Worm (Caenorhabditis elegans) whole organism, young adult: ENCODE results near the gene hpo-6.
"Not testable (repeated sequence)": the region's sequence is repeated elsewhere in the genome, so short reads cannot be mapped to it uniquely, and the experiment has no call there.

ENCODE experiments used
- B0035.1 ChIP-seq: sonication (generic microtip); optimal IDR thresholded peaks from 2 replicates; lab custom pipeline; 2016; ENCODE audit warnings: missing genetic modification characterization, mild to moderate bottlenecking, missing compliant biosample characterization, missing genotype, missing genetic modification reagents
- F33H1.4 ChIP-seq: fragments of 200-800 bp; sonication (Bioruptor generic); IDR thresholded peaks from 2 replicates; pipeline ENCODE4 v1.3.6; 2022; ENCODE audit warnings: missing genetic modification reagents, missing genetic modification characterization, missing compliant biosample characterization
- F55B11.4 ChIP-seq: sonication (generic microtip); optimal IDR thresholded peaks from 2 replicates; lab custom pipeline; 2016; ENCODE audit warnings: missing compliant biosample characterization, missing genetic modification characterization, borderline replicate concordance; ENCODE audit not compliant: insufficient read depth
- T07F8.4 ChIP-seq: sonication (generic microtip); optimal IDR thresholded peaks from 2 replicates; lab custom pipeline; 2016; ENCODE audit warnings: mild to moderate bottlenecking, missing genetic modification characterization, moderate library complexity, missing compliant biosample characterization
- T26A5.8 ChIP-seq: sonication (generic microtip); optimal IDR thresholded peaks from 2 replicates; lab custom pipeline; 2016; ENCODE audit warnings: missing genetic modification characterization, missing compliant biosample characterization
- Y53F4B.3 ChIP-seq: fragments of 200-800 bp; sonication (Bioruptor generic); IDR thresholded peaks from 2 replicates; pipeline ENCODE4 v1.3.6; 2022; ENCODE audit warnings: missing genetic modification reagents, missing genetic modification characterization, missing compliant biosample characterization
- Y56A3A.18 ChIP-seq: fragments of 200-800 bp; sonication (Bioruptor generic); IDR thresholded peaks from 2 replicates; pipeline ENCODE4 v1.3.6; 2022; ENCODE audit warnings: missing genetic modification reagents, missing genetic modification characterization, missing compliant biosample characterization
- attf-3 ChIP-seq: fragments of 200-800 bp; sonication (Bioruptor generic); conservative IDR thresholded peaks from 2 replicates; pipeline ENCODE4 v1.3.6; 2022; ENCODE audit warnings: missing genetic modification reagents, missing genetic modification characterization, missing compliant biosample characterization
- attf-6 ChIP-seq: fragments of 200-800 bp; sonication (Bioruptor generic); IDR thresholded peaks from 2 replicates; pipeline ENCODE4 v1.3.6; 2022; ENCODE audit warnings: missing genetic modification reagents, missing genetic modification characterization, missing compliant biosample characterization
- ccch-3 ChIP-seq: fragments of 200-800 bp; sonication (Bioruptor generic); optimal IDR thresholded peaks from 2 replicates; lab custom pipeline; 2018; ENCODE audit warnings: mild to moderate bottlenecking, missing genetic modification characterization, missing compliant biosample characterization
- ceh-27 ChIP-seq: fragments of 200-800 bp; sonication (Bioruptor generic); optimal IDR thresholded peaks from 2 replicates; lab custom pipeline; 2018; ENCODE audit warnings: mild to moderate bottlenecking, missing genetic modification characterization, moderate library complexity, missing compliant biosample characterization
- chd-7 ChIP-seq: sonication (generic microtip); optimal IDR thresholded peaks from 2 replicates; lab custom pipeline; 2016; ENCODE audit warnings: mild to moderate bottlenecking, missing genetic modification characterization, moderate library complexity, missing compliant biosample characterization
- dox-1 ChIP-seq: fragments of 200-800 bp; sonication (Bioruptor generic); IDR thresholded peaks from 2 replicates; pipeline ENCODE4 v1.3.6; 2022; ENCODE audit warnings: missing genetic modification reagents, missing genetic modification characterization, missing compliant biosample characterization
- egl-18 ChIP-seq: fragments of 200-800 bp; sonication (Bioruptor generic); IDR thresholded peaks from 2 replicates; pipeline ENCODE4 v1.3.6; 2022; ENCODE audit warnings: missing genetic modification reagents, missing genetic modification characterization, missing compliant biosample characterization
- egrh-3 ChIP-seq: fragments of 200-800 bp; sonication (Bioruptor generic); IDR thresholded peaks from 2 replicates; pipeline ENCODE4 v1.3.6; 2022; ENCODE audit warnings: missing genetic modification reagents, missing genetic modification characterization, missing compliant biosample characterization
- ekl-4 ChIP-seq: fragments of 200-800 bp; sonication (Bioruptor generic); IDR thresholded peaks from 2 replicates; pipeline ENCODE4 v1.3.6; 2022; ENCODE audit warnings: missing genetic modification reagents, missing genetic modification characterization, missing compliant biosample characterization
- hlh-12 ChIP-seq: sonication (generic microtip); optimal IDR thresholded peaks from 2 replicates; lab custom pipeline; 2016; ENCODE audit warnings: missing genetic modification characterization, missing compliant biosample characterization
- let-526 ChIP-seq: fragments of 200-800 bp; sonication (Bioruptor generic); IDR thresholded peaks from 2 replicates; pipeline ENCODE4 v1.3.6; 2022; ENCODE audit warnings: missing genetic modification reagents, missing genetic modification characterization, missing compliant biosample characterization
- lin-26 ChIP-seq: fragments of 200-800 bp; sonication (Bioruptor generic); IDR thresholded peaks from 2 replicates; pipeline ENCODE4 v1.3.6; 2022; ENCODE audit warnings: missing genetic modification reagents, missing genetic modification characterization, missing compliant biosample characterization
- madf-10 ChIP-seq: sonication (generic microtip); optimal IDR thresholded peaks from 2 replicates; lab custom pipeline; 2016; ENCODE audit warnings: mild to moderate bottlenecking, missing genetic modification characterization, missing compliant biosample characterization
- madf-3 ChIP-seq: fragments of 200-800 bp; sonication (Bioruptor generic); IDR thresholded peaks from 2 replicates; pipeline ENCODE4 v1.3.6; 2022; ENCODE audit warnings: missing genetic modification reagents, missing genetic modification characterization, missing compliant biosample characterization
- madf-8 ChIP-seq: fragments of 200-800 bp; sonication (Bioruptor generic); conservative IDR thresholded peaks from 2 replicates; pipeline ENCODE4 v1.3.6; 2022; ENCODE audit warnings: missing genetic modification reagents, missing genetic modification characterization, missing compliant biosample characterization
- mcd-1 ChIP-seq: fragments of 200-800 bp; sonication (Bioruptor generic); IDR thresholded peaks from 2 replicates; pipeline ENCODE4 v1.3.6; 2022; ENCODE audit warnings: missing genetic modification reagents, missing genetic modification characterization, missing compliant biosample characterization
- mel-28 ChIP-seq: sonication (generic microtip); optimal IDR thresholded peaks from 2 replicates; lab custom pipeline; 2016; ENCODE audit warnings: borderline replicate concordance, mild to moderate bottlenecking, missing genetic modification characterization, missing compliant biosample characterization
- mxl-1 ChIP-seq: sonication (generic microtip); optimal IDR thresholded peaks from 2 replicates; lab custom pipeline; 2016; ENCODE audit warnings: missing genetic modification characterization, missing compliant biosample characterization
- nfya-2 ChIP-seq: fragments of 200-800 bp; sonication (Bioruptor generic); IDR thresholded peaks from 2 replicates; pipeline ENCODE4 v1.3.6; 2022; ENCODE audit warnings: missing genetic modification reagents, missing genetic modification characterization, missing compliant biosample characterization
- nfyb-1 ChIP-seq: fragments of 200-800 bp; sonication (Bioruptor generic); IDR thresholded peaks from 2 replicates; pipeline ENCODE4 v1.3.6; 2022; ENCODE audit warnings: missing genetic modification reagents, missing genetic modification characterization, missing compliant biosample characterization
- nhr-120 ChIP-seq: fragments of 200-800 bp; sonication (Bioruptor generic); IDR thresholded peaks from 2 replicates; pipeline ENCODE4 v1.3.6; 2022; ENCODE audit warnings: missing genetic modification characterization, missing compliant biosample characterization
- nhr-179 ChIP-seq: sonication (generic microtip); optimal IDR thresholded peaks from 2 replicates; lab custom pipeline; 2016; ENCODE audit warnings: mild to moderate bottlenecking, missing genetic modification characterization, missing compliant biosample characterization
- repo-1 ChIP-seq: sonication (generic microtip); optimal IDR thresholded peaks from 2 replicates; lab custom pipeline; 2017; ENCODE audit warnings: mild to moderate bottlenecking, missing genetic modification characterization, missing compliant biosample characterization
- snpc-4 ChIP-seq, 5 experiments: fragments of 150-350 bp in 1 of 5; sonication (generic microtip) in 4 of 5; optimal IDR thresholded peaks; 2 replicates each; lab custom pipeline; 2014 to 2018; ENCODE audit warnings: missing genetic modification characterization in 5 of 5, missing biosample characterization in 3 of 5, antibody characterized with exemption in 2 of 5, mild to moderate bottlenecking in 2 of 5, missing compliant biosample characterization in 2 of 5, missing genotype in 2 of 5, moderate library complexity in 2 of 5, missing genetic modification reagents in 1 of 5
- unc-62 ChIP-seq: fragments of 150-350 bp; optimal IDR thresholded peaks from 2 replicates; lab custom pipeline; 2014; ENCODE audit warnings: missing biosample characterization, missing genetic modification reagents, missing genetic modification characterization
- zfh-2 ChIP-seq: fragments of 200-800 bp; sonication (Bioruptor generic); conservative IDR thresholded peaks from 2 replicates; pipeline ENCODE4 v1.3.6; 2022; ENCODE audit warnings: missing genetic modification reagents, missing genetic modification characterization, missing compliant biosample characterization
- ztf-18 ChIP-seq: sonication (generic microtip); optimal IDR thresholded peaks from 2 replicates; lab custom pipeline; 2016; ENCODE audit warnings: missing genotype, mild to moderate bottlenecking, missing genetic modification characterization, missing compliant biosample characterization
- ztf-22 ChIP-seq: fragments of 200-800 bp; sonication (Bioruptor generic); optimal IDR thresholded peaks from 2 replicates; lab custom pipeline; 2018; ENCODE audit warnings: mild to moderate bottlenecking, missing genetic modification characterization, moderate library complexity, missing compliant biosample characterization

The hpo-6 gene

DNA sequence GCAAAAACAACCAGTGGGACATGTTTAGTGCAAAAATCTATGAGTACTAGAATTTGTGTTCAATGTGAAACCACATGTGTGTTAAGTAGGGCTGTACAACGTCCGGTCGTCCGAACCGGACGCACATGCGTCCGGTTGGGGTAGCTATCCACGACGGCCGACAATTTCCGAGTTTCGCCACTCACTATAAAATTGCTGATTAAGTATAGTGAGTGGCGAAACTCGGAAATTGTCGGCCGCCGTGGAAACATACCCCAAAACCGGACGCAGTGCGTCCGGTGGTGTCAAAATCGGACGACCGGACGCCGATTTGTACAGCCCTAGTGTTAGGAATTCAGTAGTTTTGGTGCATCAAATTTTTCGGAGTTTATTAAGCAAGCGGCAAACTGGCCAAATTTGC lies 33.3 kb upstream of the hpo-6 start:
- not testable (repeated sequence) for TF ChIP-seq snpc-4 (GFP tag; optimal IDR thresholded peaks at IDR 0.05; lab: Kevin White, UChicago)
- peak in 2 of 4 experiments; percentile 64 to 84 for TF ChIP-seq snpc-4 (tag; optimal IDR thresholded peaks at IDR 0.05; lab: Kevin White, UChicago)

DNA sequence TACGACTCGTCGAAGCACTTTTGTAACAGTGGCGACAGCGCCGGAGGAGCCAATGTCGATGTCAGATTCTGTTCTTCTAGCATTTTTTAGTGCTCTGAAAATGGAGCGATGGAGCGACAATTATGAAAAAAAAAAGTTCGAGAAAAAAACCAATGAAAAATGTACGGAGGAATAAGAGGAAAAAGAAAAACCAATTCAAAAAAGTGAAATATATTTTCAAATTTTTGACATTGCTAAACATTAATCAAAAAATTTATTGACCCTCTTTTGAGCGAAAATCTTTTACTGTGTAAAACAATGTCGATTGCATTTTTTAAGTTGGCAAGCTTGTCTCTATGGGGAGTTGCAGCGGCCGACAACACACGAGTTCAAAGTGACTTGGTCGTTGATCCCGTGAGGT lies 25.7 kb upstream of the hpo-6 start, which contains the start of gene K03H6.5:
K03H6.5 (minus strand) TSS at position 101 of the 400 bp plus-strand sequence.
- TF ChIP-seq madf-3 (GFP tag; lab: Robert Waterston, UW) (no peak), ccch-3 (GFP tag; lab: Kevin White, UChicago) (no peak), madf-10 (tag; lab: Kevin White, UChicago) (no peak), F33H1.4 (GFP tag; lab: Robert Waterston, UW) (no peak), ceh-27 (no peak), nhr-179 (tag; lab: Kevin White, UChicago) (no peak), repo-1 (tag; lab: Kevin White, UChicago) (no peak), let-526 (GFP tag; lab: Robert Waterston, UW) (no peak), lin-26 (GFP tag; lab: Robert Waterston, UW) (no peak), T26A5.8 (no peak), T07F8.4 (no peak), B0035.1 (tag; lab: Kevin White, UChicago) (no peak), mcd-1 (GFP tag; lab: Robert Waterston, UW) (no peak), F55B11.4 (tag; lab: Kevin White, UChicago) (no peak), mxl-1 (tag; lab: Kevin White, UChicago) (no peak)

DNA sequence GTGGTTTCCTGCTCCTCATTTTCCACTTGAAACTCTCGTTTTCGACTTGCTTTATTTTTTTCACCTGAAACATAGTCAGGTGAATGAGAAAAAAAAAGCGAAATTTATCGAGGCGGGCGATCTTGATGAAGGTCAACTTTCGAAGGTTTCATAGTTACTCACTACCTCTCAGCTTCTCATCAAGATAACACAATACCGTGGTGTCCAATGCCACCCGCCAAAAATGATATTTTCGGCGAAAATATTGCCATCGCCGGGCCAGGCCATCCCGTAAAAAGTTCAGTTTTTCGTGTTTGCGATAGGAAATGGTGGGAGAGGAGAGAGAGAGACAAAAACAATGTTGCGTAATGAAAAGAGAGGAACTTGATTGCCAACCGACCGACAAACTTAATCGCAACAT lies 14.9 kb upstream of the hpo-6 start:
- no peak for TF ChIP-seq attf-6 (GFP tag; lab: Robert Waterston, UW)
- no peak for TF ChIP-seq ztf-18 (tag; lab: Kevin White, UChicago)
- no peak for TF ChIP-seq Y53F4B.3 (GFP tag; lab: Robert Waterston, UW)
- TF ChIP-seq mel-28 (tag; lab: Kevin White, UChicago), result no peak
- TF ChIP-seq nfya-2 (GFP tag; lab: Robert Waterston, UW), result no peak
- TF ChIP-seq ztf-22 (GFP tag; lab: Kevin White, UChicago), result no peak
- no peak for TF ChIP-seq madf-8 (GFP tag; lab: Robert Waterston, UW)

DNA sequence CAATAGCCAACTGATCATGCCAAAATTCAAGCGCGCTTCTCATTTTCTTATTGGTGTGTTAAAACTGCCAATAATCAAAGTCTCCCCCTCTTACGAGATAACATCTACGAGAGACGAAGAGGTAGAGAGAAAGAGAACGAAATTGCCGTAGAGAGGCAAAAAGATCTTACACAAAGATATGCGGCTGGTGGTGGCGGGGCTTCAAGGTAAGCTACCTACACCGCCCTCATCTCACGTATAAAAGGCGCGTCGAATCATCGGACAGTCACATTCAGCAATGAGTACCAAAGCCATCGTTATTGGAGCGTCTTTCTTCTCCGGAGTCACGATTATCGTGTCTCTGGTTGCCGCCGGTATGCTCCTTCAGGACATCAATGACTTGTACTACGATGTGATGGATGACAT lies 13.5 kb upstream of the hpo-6 start, which contains the start of gene col-107:
col-107 (plus strand) TSS at position 265 of the 405 bp plus-strand sequence.
- no peak for TF ChIP-seq ekl-4 (GFP tag; lab: Robert Waterston, UW)

DNA sequence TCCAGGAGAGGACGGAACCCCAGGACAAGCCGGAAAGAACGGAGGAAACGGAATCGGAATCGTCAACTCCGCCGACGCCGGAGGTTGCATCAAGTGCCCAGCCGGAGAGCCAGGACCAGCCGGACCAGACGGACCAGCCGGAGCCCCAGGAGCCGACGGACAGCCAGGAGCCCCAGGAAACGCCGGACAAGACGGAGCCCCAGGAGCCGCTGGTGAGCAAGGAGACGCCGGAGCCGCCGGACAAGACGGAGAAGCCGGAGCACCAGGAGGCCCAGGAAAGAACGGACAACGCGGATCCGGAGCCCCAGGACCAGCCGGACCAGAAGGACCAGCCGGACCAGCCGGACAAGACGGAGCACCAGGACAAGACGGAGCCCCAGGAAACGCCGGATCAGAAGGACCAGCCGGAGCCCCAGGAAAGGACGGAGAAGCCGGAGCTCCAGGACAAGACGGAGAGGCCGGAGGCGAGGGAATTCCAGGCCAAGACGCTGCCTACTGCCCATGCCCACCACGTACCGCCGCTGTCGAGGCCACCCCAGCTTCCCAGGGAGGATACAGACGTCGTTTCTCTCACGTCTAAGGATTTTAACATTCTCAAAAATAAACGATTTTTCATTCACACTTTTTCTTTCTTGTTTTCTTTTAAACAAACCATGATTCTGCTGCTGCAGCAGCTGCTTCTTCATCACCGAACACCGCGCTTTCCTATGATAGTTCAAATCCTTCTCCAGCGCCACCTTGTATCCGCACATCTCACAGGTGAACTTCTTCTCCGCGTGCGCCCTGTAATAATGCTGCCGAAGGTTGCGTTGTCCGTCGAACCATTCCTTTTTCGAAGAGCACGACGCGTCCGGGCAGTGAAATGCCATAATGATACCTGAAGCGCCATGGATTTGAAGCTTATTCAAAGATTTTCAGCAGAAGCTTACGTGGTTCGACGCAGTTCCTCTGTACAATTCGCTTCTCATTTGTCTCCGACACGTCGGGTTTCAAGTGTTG lies 12.6 kb upstream of the hpo-6 start:
- peak; percentile 43; the same call in 1 of the 2 replicates for TF ChIP-seq mcd-1 (GFP tag; lab: Robert Waterston, UW)
- no peak for TF ChIP-seq egl-18 (GFP tag; lab: Robert Waterston, UW)
- TF ChIP-seq hlh-12 (tag; lab: Kevin White, UChicago), result no peak
- TF ChIP-seq unc-62, result no peak
- TF ChIP-seq dox-1, result no peak
- peak; percentile 97 for TF ChIP-seq zfh-2 (GFP tag; lab: Robert Waterston, UW)
- peak; percentile 99 for TF ChIP-seq egrh-3 (GFP tag; lab: Robert Waterston, UW)
- TF ChIP-seq Y56A3A.18, result 0 out of 2 replicates have a peak, but pooled peaks have one; percentile 46
- peak; percentile 6 for TF ChIP-seq chd-7
- no peak for TF ChIP-seq nhr-120 (GFP tag; lab: Robert Waterston, UW)
- no peak for TF ChIP-seq attf-3 (GFP tag; lab: Robert Waterston, UW)
- TF ChIP-seq ztf-18 (tag; lab: Kevin White, UChicago), result no peak
- TF ChIP-seq lin-26 (GFP tag; lab: Robert Waterston, UW), result 0 out of 2 replicates have a peak, but pooled peaks have one; percentile 36
- TF ChIP-seq F33H1.4 (GFP tag; lab: Robert Waterston, UW), result no peak
- TF ChIP-seq nfyb-1 (GFP tag; lab: Robert Waterston, UW), result no peak
